Fruit fly (Drosophila melanogaster) whole organism, prepupa: ENCODE results near the gene CG42514.

ENCODE experiments used
- CG11294 ChIP-seq: fragments of 200-800 bp; sonication (Bioruptor generic); IDR thresholded peaks from 2 replicates; pipeline ENCODE4 v1.3.6; 2022; ENCODE audit warnings: missing biosample characterization, missing genetic modification characterization
- CG6854 ChIP-seq: fragments of 200-800 bp; sonication (Bioruptor generic); optimal IDR thresholded peaks from 2 replicates; lab custom pipeline; 2017; ENCODE audit warnings: missing biosample characterization, mild to moderate bottlenecking, missing genetic modification characterization
- Hr39 ChIP-seq: fragments of 200-800 bp; sonication (Bioruptor generic); optimal IDR thresholded peaks from 2 replicates; lab custom pipeline; 2016; ENCODE audit warnings: missing biosample characterization, missing genetic modification characterization

DNA sequence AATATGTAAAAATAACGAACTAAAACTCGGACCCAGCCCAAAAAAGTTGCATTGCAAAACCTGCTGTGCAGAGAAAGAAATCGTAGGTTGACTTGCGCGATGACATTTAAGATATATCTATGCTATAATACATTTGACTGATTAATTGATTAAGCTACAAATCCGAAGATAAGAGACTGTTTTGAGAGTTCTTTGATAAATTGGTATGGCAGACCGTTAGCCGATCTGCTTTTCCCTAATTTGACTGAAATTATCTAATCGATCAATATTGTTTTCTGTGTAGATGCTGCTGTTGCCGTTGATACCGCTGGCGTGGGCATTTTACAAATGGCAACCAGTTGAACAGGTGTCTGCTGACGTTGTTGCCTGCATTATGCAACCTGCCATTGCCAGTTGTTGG, 13.9 kb downstream of the CG42514 start:
- peak; percentile 5 for TF ChIP-seq Hr39 (GFP tag; lab: Kevin White, UChicago)
- TF ChIP-seq CG6854 (GFP tag; lab: Kevin White, UChicago) = no peak
- peak; percentile 72 for TF ChIP-seq CG11294 (GFP tag; lab: Robert Waterston, UW)
